Fruit fly (Drosophila melanogaster) whole organism, wandering third instar larva: ENCODE results near the gene CG6293.
"Not testable (repeated sequence)": the region's sequence is repeated elsewhere in the genome, so short reads cannot be mapped to it uniquely, and the experiment has no call there.

Experiments used
- Abd-B ChIP-seq: fragments of >200 bp; optimal IDR thresholded peaks from 2 replicates; lab custom pipeline; 2017; ENCODE audit warnings: missing biosample characterization, missing genetic modification characterization
- CG32264 ChIP-seq: fragments of 200-800 bp; sonication (Bioruptor generic); optimal IDR thresholded peaks from 2 replicates; lab custom pipeline; 2016; ENCODE audit warnings: missing biosample characterization, missing genetic modification characterization
- CG9705 ChIP-seq: fragments of 200-800 bp; sonication (Bioruptor generic); optimal IDR thresholded peaks from 2 replicates; lab custom pipeline; 2018; ENCODE audit warnings: missing biosample characterization, mild to moderate bottlenecking, missing genetic modification characterization
- CrebA ChIP-seq: fragments of 200-800 bp; sonication (Bioruptor generic); optimal IDR thresholded peaks from 2 replicates; lab custom pipeline; 2016; ENCODE audit warnings: missing biosample characterization, mild to moderate bottlenecking, missing genetic modification characterization, borderline replicate concordance
- Dfd ChIP-seq: fragments of >200 bp; optimal IDR thresholded peaks from 2 replicates; lab custom pipeline; 2017; ENCODE audit warnings: missing biosample characterization, missing genetic modification characterization
- Dif ChIP-seq: fragments of 200-275, 200-300 bp; sonication (Bioruptor generic); optimal IDR thresholded peaks from 2 replicates; lab custom pipeline; 2018; ENCODE audit warnings: missing biosample characterization, missing genetic modification characterization; ENCODE audit not compliant: partially characterized antibody
- GATAd ChIP-seq: sonication (Bioruptor generic); optimal IDR thresholded peaks from 2 replicates; lab custom pipeline; 2016; ENCODE audit warnings: missing biosample characterization, missing genetic modification characterization
- HLH106 ChIP-seq: fragments of 200-800 bp; optimal IDR thresholded peaks from 3 replicates; lab custom pipeline; 2019; ENCODE audit warnings: missing biosample characterization, mild to moderate bottlenecking, missing genetic modification characterization, moderate library complexity
- Hnf4 ChIP-seq: fragments of 200-800 bp; sonication (Bioruptor generic); optimal IDR thresholded peaks from 2 replicates; lab custom pipeline; 2016; ENCODE audit warnings: missing biosample characterization, mild to moderate bottlenecking, missing genetic modification characterization
- Hr78 ChIP-seq: fragments of >200 bp; optimal IDR thresholded peaks from 2 replicates; lab custom pipeline; 2017; ENCODE audit warnings: missing biosample characterization, missing genetic modification characterization
- Hr83 ChIP-seq: fragments of 200-300 bp; sonication (Bioruptor generic); optimal IDR thresholded peaks from 2 replicates; lab custom pipeline; 2016; ENCODE audit warnings: missing biosample characterization, mild to moderate bottlenecking, missing genetic modification characterization, moderate library complexity; ENCODE audit not compliant: poor library complexity, severe bottlenecking
- Jra ChIP-seq: sonication (Bioruptor generic); optimal IDR thresholded peaks from 2 replicates; lab custom pipeline; 2016; ENCODE audit warnings: missing biosample characterization, missing genetic modification characterization
- Mio ChIP-seq: sonication (Bioruptor generic); optimal IDR thresholded peaks from 2 replicates; lab custom pipeline; 2016; ENCODE audit warnings: missing biosample characterization, missing genetic modification characterization
- Myc ChIP-seq: fragments of >200 bp; optimal IDR thresholded peaks from 2 replicates; lab custom pipeline; 2017
- N ChIP-seq: fragments of >200 bp; optimal IDR thresholded peaks from 2 replicates; lab custom pipeline; 2018; ENCODE audit warnings: missing biosample characterization, missing external identifiers, missing genetic modification characterization
- OdsH ChIP-seq: fragments of 200-800 bp; sonication (Bioruptor generic); optimal IDR thresholded peaks from 2 replicates; lab custom pipeline; 2016; ENCODE audit warnings: missing biosample characterization, mild to moderate bottlenecking, missing genetic modification characterization
- Rel ChIP-seq, 2 experiments: fragments of 200-800 bp; sonication (Bioruptor generic) in 1 of 2; optimal IDR thresholded peaks; 2 replicates in 1 of 2; 3 replicates in 1 of 2; lab custom pipeline; 2016 to 2019; ENCODE audit warnings: mild to moderate bottlenecking in 2 of 2, missing biosample characterization in 2 of 2, missing genetic modification characterization in 2 of 2, moderate library complexity in 1 of 2
- Sp1 ChIP-seq: fragments of 200-800 bp; sonication (Bioruptor generic); optimal IDR thresholded peaks from 3 replicates; lab custom pipeline; 2019; ENCODE audit warnings: missing biosample characterization, mild to moderate bottlenecking, missing genetic modification characterization, moderate library complexity
- Vsx2 ChIP-seq: fragments of 200-300, 225-300 bp; sonication (Bioruptor generic); optimal IDR thresholded peaks from 2 replicates; lab custom pipeline; 2018; ENCODE audit warnings: missing biosample characterization, missing genetic modification characterization; ENCODE audit not compliant: partially characterized antibody
- br ChIP-seq: fragments of 200-800 bp; sonication (Bioruptor generic); optimal IDR thresholded peaks from 2 replicates; lab custom pipeline; 2016; ENCODE audit warnings: missing biosample characterization, missing genetic modification characterization
- brk ChIP-seq: fragments of 200-800 bp; sonication (Bioruptor generic); optimal IDR thresholded peaks from 2 replicates; lab custom pipeline; 2016; ENCODE audit warnings: missing biosample characterization, mild to moderate bottlenecking, missing genetic modification characterization
- dl ChIP-seq, 2 experiments: fragments of 175-275, 200-275 bp in 1 of 2; fragments of 200-275 bp in 1 of 2; sonication (Bioruptor generic); optimal IDR thresholded peaks; lab custom pipeline; 2018; ENCODE audit warnings: mild to moderate bottlenecking in 2 of 2, missing biosample characterization in 2 of 2, missing genetic modification characterization in 2 of 2, moderate library complexity in 2 of 2; ENCODE audit not compliant: partially characterized antibody in 2 of 2, insufficient read depth in 1 of 2
- dmrt93B ChIP-seq: fragments of 200-800 bp; sonication (Bioruptor generic); optimal IDR thresholded peaks from 2 replicates; lab custom pipeline; 2018; ENCODE audit warnings: missing biosample characterization, mild to moderate bottlenecking, missing genetic modification characterization
- dsf ChIP-seq: sonication (Bioruptor generic); optimal IDR thresholded peaks from 2 replicates; lab custom pipeline; 2016; ENCODE audit warnings: missing biosample characterization, missing genetic modification characterization, borderline replicate concordance
- foxo ChIP-seq, 2 experiments: fragments of 200-800 bp; sonication (Bioruptor generic); optimal IDR thresholded peaks; 2 replicates in 1 of 2; 3 replicates in 1 of 2; lab custom pipeline; 2016 to 2017; ENCODE audit warnings: missing biosample characterization in 2 of 2, missing genetic modification characterization in 2 of 2
- fru ChIP-seq: fragments of 200-800 bp; sonication (Bioruptor generic); optimal IDR thresholded peaks from 3 replicates; lab custom pipeline; 2016; ENCODE audit warnings: missing biosample characterization, mild to moderate bottlenecking, missing genetic modification characterization
- h ChIP-seq: fragments of 200-800 bp; sonication (Bioruptor generic); optimal IDR thresholded peaks from 3 replicates; lab custom pipeline; 2016; ENCODE audit warnings: missing biosample characterization, mild to moderate bottlenecking, missing genetic modification characterization
- jim ChIP-seq: fragments of 175-275, 200-325 bp; sonication (Bioruptor generic); optimal IDR thresholded peaks from 2 replicates; lab custom pipeline; 2016; ENCODE audit warnings: missing biosample characterization, mild to moderate bottlenecking, missing genetic modification characterization
- lola ChIP-seq: fragments of >200 bp; optimal IDR thresholded peaks from 2 replicates; lab custom pipeline; 2017; ENCODE audit warnings: missing biosample characterization, missing genetic modification characterization
- pan ChIP-seq: fragments of >200 bp; optimal IDR thresholded peaks from 2 replicates; lab custom pipeline; 2017
- psq ChIP-seq: fragments of 200-800 bp; sonication (Bioruptor generic); optimal IDR thresholded peaks from 3 replicates; lab custom pipeline; 2017; ENCODE audit warnings: missing biosample characterization, mild to moderate bottlenecking, missing genetic modification characterization, moderate library complexity
- rgr ChIP-seq: fragments of 200-800 bp; sonication (Bioruptor generic); optimal IDR thresholded peaks from 3 replicates; lab custom pipeline; 2016; ENCODE audit warnings: missing biosample characterization, mild to moderate bottlenecking, missing genetic modification characterization
- sage ChIP-seq: fragments of 200-800 bp; sonication (Bioruptor generic); optimal IDR thresholded peaks from 2 replicates; lab custom pipeline; 2016; ENCODE audit warnings: missing biosample characterization, mild to moderate bottlenecking, missing genetic modification characterization
- sv ChIP-seq: fragments of 200-800 bp; sonication (Bioruptor generic); optimal IDR thresholded peaks from 3 replicates; lab custom pipeline; 2016; ENCODE audit warnings: missing biosample characterization, missing genetic modification characterization
- tai ChIP-seq: sonication (Bioruptor generic); optimal IDR thresholded peaks from 2 replicates; lab custom pipeline; 2016; ENCODE audit warnings: missing biosample characterization, missing genetic modification characterization
- usp ChIP-seq: fragments of >200 bp; optimal IDR thresholded peaks from 2 replicates; lab custom pipeline; 2017; ENCODE audit warnings: missing biosample characterization, missing genetic modification characterization
- woc ChIP-seq: sonication (Bioruptor generic); optimal IDR thresholded peaks from 2 replicates; lab custom pipeline; 2016; ENCODE audit warnings: missing biosample characterization, mild to moderate bottlenecking, missing genetic modification characterization

CG6293 gene

dm6 chr3R:10349987-10350386 is 38.6 kb upstream of the CG6293 start, which contains the start of gene jumu:
TSS of gene jumu (plus strand) at chr3R:10350182.
- no peak for TF ChIP-seq sage (GFP tag; lab: Kevin White, UChicago)
- TF ChIP-seq rgr: no peak
- TF ChIP-seq Dfd (GFP tag; lab: Kevin White, UChicago): no peak
- no peak for TF ChIP-seq br (GFP tag; lab: Kevin White, UChicago)
- TF ChIP-seq h (GFP tag; lab: Kevin White, UChicago): no peak
- no peak for TF ChIP-seq foxo (GFP tag; optimal IDR thresholded peaks at IDR 0.05; lab: Kevin White, UChicago)
- no peak for TF ChIP-seq CG32264 (GFP tag; lab: Kevin White, UChicago)
- TF ChIP-seq CrebA: no peak
- no peak for TF ChIP-seq Myc
- TF ChIP-seq fru: peak; percentile 4
- no peak for TF ChIP-seq GATAd (GFP tag; lab: Kevin White, UChicago)
- no peak for TF ChIP-seq brk
- TF ChIP-seq CG9705: no peak
- TF ChIP-seq lola (GFP tag; lab: Kevin White, UChicago): no peak
- TF ChIP-seq tai: no peak
- TF ChIP-seq woc (GFP tag; lab: Kevin White, UChicago): no peak
- no peak for TF ChIP-seq Dif (GFP tag; lab: Kevin White, UChicago)
- no peak for TF ChIP-seq Jra (GFP tag; lab: Kevin White, UChicago)
- peak; percentile 7 for TF ChIP-seq sv (GFP tag; lab: Kevin White, UChicago)
- no peak for TF ChIP-seq Hr78
- TF ChIP-seq dsf: no peak
- peak; percentile 33 for TF ChIP-seq Hr83
- TF ChIP-seq dl (GFP tag; optimal IDR thresholded peaks at IDR 0.05; lab: Kevin White, UChicago; ENCODE audit: insufficient read depth in 1 of 2, partially characterized antibody in 2 of 2): no peak
- no peak for TF ChIP-seq usp (GFP tag; lab: Kevin White, UChicago)
- TF ChIP-seq Rel (GFP tag; optimal IDR thresholded peaks at IDR 0.05; lab: Kevin White, UChicago): no peak
- peak; percentile 24 for TF ChIP-seq Rel (tag; optimal IDR thresholded peaks at IDR 0.05; lab: Kevin White, UChicago)
- TF ChIP-seq Mio (GFP tag; lab: Kevin White, UChicago): no peak
- TF ChIP-seq Hnf4 (GFP tag; lab: Kevin White, UChicago): peak; percentile 12
- peak; percentile 11 for TF ChIP-seq Sp1 (GFP tag; lab: Kevin White, UChicago)
- no peak for TF ChIP-seq HLH106 (tag; lab: Kevin White, UChicago)
- no peak for TF ChIP-seq dmrt93B (GFP tag; lab: Kevin White, UChicago)
- TF ChIP-seq pan (lab: Kevin White, UChicago): no peak
- no peak for TF ChIP-seq Vsx2 (GFP tag; lab: Kevin White, UChicago)
- TF ChIP-seq Abd-B (GFP tag; lab: Kevin White, UChicago): no peak
- TF ChIP-seq OdsH: no peak
- TF ChIP-seq N (GFP tag; lab: Kevin White, UChicago): no peak
- no peak for TF ChIP-seq jim
- no peak for TF ChIP-seq psq

- not testable (repeated sequence) for TF ChIP-seq Dfd (GFP tag; lab: Kevin White, UChicago); h (GFP tag; lab: Kevin White, UChicago); Rel (GFP tag; optimal IDR thresholded peaks at IDR 0.05; lab: Kevin White, UChicago); Rel (tag; optimal IDR thresholded peaks at IDR 0.05; lab: Kevin White, UChicago)
Observed at dm6 chr3R:10348461-10348860, 37.0 kb upstream of the CG6293 start, which contains the start of gene CG31406. TSS of gene CG31406 (plus strand) at chr3R:10348761.

- TF ChIP-seq pan (lab: Kevin White, UChicago); sage (GFP tag; lab: Kevin White, UChicago); tai: not testable (repeated sequence)
Observed at dm6 chr3R:10340649-10341048, 29.2 kb upstream of the CG6293 start, which contains the start of gene CG18545. TSS of gene CG18545 (plus strand) at chr3R:10340949.
